Fruit fly (Drosophila melanogaster) Kc167 (cell line): ENCODE data around the gene CG34451.

ENCODE experiments used
- Sin3A ChIP-seq: fragments of >200 bp; optimal IDR thresholded peaks from 2 replicates; lab custom pipeline; 2018; ENCODE audit warnings: missing external identifiers
- psq ChIP-seq: fragments of >200 bp; optimal IDR thresholded peaks from 2 replicates; lab custom pipeline; 2017; ENCODE audit warnings: missing external identifiers
- ttk ChIP-seq: sonication (Bioruptor generic); optimal IDR thresholded peaks from 2 replicates; lab custom pipeline; 2017; ENCODE audit warnings: missing external identifiers

dm6 chr3L:15694406-15694805, 2.5 kb upstream of the CG34451 start:
- TF ChIP-seq psq (lab: Kevin White, UChicago) = no peak
- no peak for TF ChIP-seq Sin3A (lab: Kevin White, UChicago)
- TF ChIP-seq ttk (lab: Kevin White, UChicago) = no peak
